Worm (Caenorhabditis elegans) whole organism, L4 larva: Measurements from ENCODE around the gene Y82E9BL.3.

Experiments
- ces-1 ChIP-seq: fragments of 150-350 bp; sonication (generic microtip); optimal IDR thresholded peaks from 4 replicates; lab custom pipeline; 2014; ENCODE audit warnings: missing biosample characterization, missing genetic modification reagents, missing genetic modification characterization
- nhr-76 ChIP-seq: fragments of 150-350 bp; optimal IDR thresholded peaks from 2 replicates; lab custom pipeline; 2014; ENCODE audit warnings: missing biosample characterization, missing genetic modification characterization
- pqm-1 ChIP-seq: sonication (generic microtip); optimal IDR thresholded peaks from 2 replicates; lab custom pipeline; 2017; ENCODE audit warnings: missing biosample characterization, missing genetic modification characterization
- unc-62 ChIP-seq, 3 experiments: fragments of 150-350 bp in 1 of 3; sonication (generic microtip); optimal IDR thresholded peaks in 2 of 3; peaks in 1 of 3; 1 replicate in 1 of 3; 2 replicates in 2 of 3; lab custom pipeline; 2014 to 2017; ENCODE audit warnings: missing biosample characterization in 3 of 3, missing genetic modification characterization in 3 of 3, missing genetic modification reagents in 3 of 3, missing genotype in 1 of 3

ce11 chrIII:1307333-1307732, 43.3 kb downstream of the Y82E9BL.3 start:
- TF ChIP-seq unc-62 (GFP tag; optimal IDR thresholded peaks at IDR 0.05 in 1 of 2; lab: Kevin White, UChicago) (peak in 1 of 2 experiments; percentile 77), unc-62 (tag; optimal IDR thresholded peaks at IDR 0.05; lab: Kevin White, UChicago) (no peak), pqm-1 (tag; lab: Kevin White, UChicago) (no peak), nhr-76 (tag; lab: Kevin White, UChicago) (no peak), ces-1 (GFP tag; lab: Kevin White, UChicago) (no peak)
